Worm (Caenorhabditis elegans) whole organism, L3 larva: ENCODE data around the gene fbxa-184.

Experiments used
- R02D3.7 ChIP-seq: fragments of 150-350 bp; optimal IDR thresholded peaks from 2 replicates; lab custom pipeline; 2014; ENCODE audit warnings: missing biosample characterization, missing genetic modification characterization
- aly-2 ChIP-seq: fragments of 150-350 bp; optimal IDR thresholded peaks from 2 replicates; lab custom pipeline; 2014; ENCODE audit warnings: missing biosample characterization, missing genetic modification characterization
- ceh-16 ChIP-seq: sonication (generic microtip); optimal IDR thresholded peaks from 2 replicates; lab custom pipeline; 2017; ENCODE audit warnings: missing biosample characterization, missing genetic modification characterization
- ceh-28 ChIP-seq: fragments of 150-350 bp; optimal IDR thresholded peaks from 2 replicates; lab custom pipeline; 2014; ENCODE audit warnings: missing biosample characterization, missing genetic modification reagents, missing genetic modification characterization
- ceh-82 ChIP-seq: fragments of 150-350 bp; optimal IDR thresholded peaks from 2 replicates; lab custom pipeline; 2014; ENCODE audit warnings: missing biosample characterization, missing genetic modification characterization
- daf-12 ChIP-seq: fragments of 150-350 bp; optimal IDR thresholded peaks from 2 replicates; lab custom pipeline; 2014; ENCODE audit warnings: missing biosample characterization, missing genetic modification reagents, missing genetic modification characterization
- egl-27 ChIP-seq: sonication (generic microtip); optimal IDR thresholded peaks from 4 replicates; lab custom pipeline; 2017; ENCODE audit warnings: missing biosample characterization, missing genetic modification reagents, missing genetic modification characterization
- egl-5 ChIP-seq: fragments of 150-350 bp; optimal IDR thresholded peaks from 2 replicates; lab custom pipeline; 2017; ENCODE audit warnings: missing biosample characterization, missing genetic modification reagents, missing genetic modification characterization, inconsistent platforms
- elt-2 ChIP-seq: sonication (generic microtip); optimal IDR thresholded peaks from 2 replicates; lab custom pipeline; 2016; ENCODE audit warnings: missing genetic modification reagents, mild to moderate bottlenecking, missing genetic modification characterization, missing compliant biosample characterization
- elt-3 ChIP-seq, 3 experiments: fragments of 150-350 bp in 1 of 3; sonication (generic microtip) in 2 of 3; optimal IDR thresholded peaks; 2 replicates in 2 of 3; 4 replicates in 1 of 3; lab custom pipeline; 2014 to 2017; ENCODE audit warnings: missing biosample characterization in 3 of 3, missing genetic modification characterization in 3 of 3
- eor-1 ChIP-seq, 2 experiments: fragments of 150-350 bp; optimal IDR thresholded peaks; 2 replicates each; lab custom pipeline; 2014 to 2018; ENCODE audit warnings: missing biosample characterization in 2 of 2, missing genetic modification characterization in 2 of 2
- fkh-10 ChIP-seq: sonication (generic microtip); optimal IDR thresholded peaks from 2 replicates; lab custom pipeline; 2017; ENCODE audit warnings: missing biosample characterization, missing genetic modification reagents, missing genetic modification characterization
- fos-1 ChIP-seq: fragments of 150-350 bp; optimal IDR thresholded peaks from 2 replicates; lab custom pipeline; 2014; ENCODE audit warnings: missing biosample characterization, missing genetic modification characterization
- hmg-11 ChIP-seq: sonication (generic microtip); optimal IDR thresholded peaks from 2 replicates; lab custom pipeline; 2016; ENCODE audit warnings: missing genetic modification characterization, missing compliant biosample characterization
- jun-1 ChIP-seq: fragments of 150-350 bp; optimal IDR thresholded peaks from 2 replicates; lab custom pipeline; 2014; ENCODE audit warnings: missing biosample characterization, missing genetic modification reagents, missing genetic modification characterization
- lsy-12 ChIP-seq: sonication (generic microtip); optimal IDR thresholded peaks from 2 replicates; lab custom pipeline; 2016; ENCODE audit warnings: mild to moderate bottlenecking, missing genetic modification characterization, missing compliant biosample characterization
- nfya-1 ChIP-seq: sonication (generic microtip); optimal IDR thresholded peaks from 2 replicates; lab custom pipeline; 2017; ENCODE audit warnings: missing genetic modification characterization, mild to moderate bottlenecking, missing compliant biosample characterization, antibody characterized with exemption, moderate library complexity; ENCODE audit not compliant: insufficient read depth
- nhr-23 ChIP-seq: fragments of 150-350 bp; optimal IDR thresholded peaks from 2 replicates; lab custom pipeline; 2014; ENCODE audit warnings: missing biosample characterization, missing genetic modification reagents, missing genetic modification characterization
- nhr-237 ChIP-seq: fragments of 150-350 bp; optimal IDR thresholded peaks from 2 replicates; lab custom pipeline; 2014; ENCODE audit warnings: missing biosample characterization, missing genetic modification characterization
- nhr-28 ChIP-seq: fragments of 150-350 bp; optimal IDR thresholded peaks from 2 replicates; lab custom pipeline; 2014; ENCODE audit warnings: missing biosample characterization, missing genetic modification characterization
- nhr-43 ChIP-seq: sonication (generic microtip); optimal IDR thresholded peaks from 2 replicates; lab custom pipeline; 2016; ENCODE audit warnings: mild to moderate bottlenecking, missing genetic modification characterization, missing compliant biosample characterization; ENCODE audit not compliant: poor library complexity, severe bottlenecking
- nhr-67 ChIP-seq: fragments of 150-350 bp; optimal IDR thresholded peaks from 2 replicates; lab custom pipeline; 2014; ENCODE audit warnings: missing biosample characterization, missing genetic modification characterization
- nhr-76 ChIP-seq: fragments of 150-350 bp; sonication (generic microtip); optimal IDR thresholded peaks from 5 replicates; lab custom pipeline; 2014; ENCODE audit warnings: missing biosample characterization, missing genetic modification characterization
- nhr-77 ChIP-seq: fragments of 150-350 bp; optimal IDR thresholded peaks from 2 replicates; lab custom pipeline; 2014; ENCODE audit warnings: missing biosample characterization, missing genetic modification characterization
- pha-4 ChIP-seq: fragments of 150-350 bp; optimal IDR thresholded peaks from 2 replicates; lab custom pipeline; 2014; ENCODE audit warnings: missing biosample characterization, missing genetic modification reagents, missing genetic modification characterization
- pqm-1 ChIP-seq: fragments of 150-350 bp; optimal IDR thresholded peaks from 2 replicates; lab custom pipeline; 2017; ENCODE audit warnings: missing biosample characterization, missing genetic modification characterization, inconsistent platforms
- sea-2 ChIP-seq: fragments of 150-350 bp; sonication (generic microtip); optimal IDR thresholded peaks from 4 replicates; lab custom pipeline; 2014; ENCODE audit warnings: missing biosample characterization, missing genetic modification reagents, missing genetic modification characterization
- skn-1 ChIP-seq: fragments of 150-350 bp; optimal IDR thresholded peaks from 2 replicates; lab custom pipeline; 2014; ENCODE audit warnings: missing biosample characterization, missing genetic modification characterization
- snpc-4 ChIP-seq: fragments of 150-350 bp; optimal IDR thresholded peaks from 2 replicates; lab custom pipeline; 2014; ENCODE audit warnings: missing biosample characterization, missing genetic modification characterization
- tbx-2 ChIP-seq: sonication (generic microtip); optimal IDR thresholded peaks from 2 replicates; lab custom pipeline; 2016; ENCODE audit warnings: mild to moderate bottlenecking, missing genetic modification characterization, missing compliant biosample characterization
- unc-62 ChIP-seq: fragments of 150-350 bp; sonication (generic microtip); optimal IDR thresholded peaks from 4 replicates; lab custom pipeline; 2014; ENCODE audit warnings: missing biosample characterization, missing genetic modification reagents, missing genetic modification characterization
- zag-1 ChIP-seq: fragments of 150-350 bp; optimal IDR thresholded peaks from 2 replicates; lab custom pipeline; 2014; ENCODE audit warnings: missing biosample characterization, missing genetic modification characterization
- ztf-11 ChIP-seq: fragments of 150-350 bp; optimal IDR thresholded peaks from 2 replicates; lab custom pipeline; 2014; ENCODE audit warnings: missing biosample characterization, missing genetic modification characterization

The fbxa-184 gene

DNA sequence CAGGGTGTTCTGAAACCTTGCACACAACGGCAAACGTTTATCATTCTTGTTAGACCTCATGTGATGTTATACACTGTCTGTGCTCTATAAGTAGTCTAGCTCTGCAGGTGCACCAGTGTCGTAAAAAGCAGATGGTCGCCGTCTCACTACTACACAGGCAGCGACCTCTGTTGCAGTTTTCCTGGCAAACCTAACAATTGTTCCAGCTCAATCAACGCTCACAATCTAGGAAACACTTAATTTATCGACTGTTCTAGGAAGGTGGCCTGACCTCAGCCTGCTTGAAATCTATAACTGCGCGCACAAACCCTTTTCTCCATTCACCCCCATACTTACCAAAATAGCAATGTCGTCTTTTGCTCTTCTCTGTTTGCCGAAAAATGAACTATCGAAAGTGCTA, 14.3 kb downstream of the fbxa-184 start, which contains the start of gene fbxb-11:
Gene fbxb-11, plus strand, starts transcription at position 301 of the 400 bp plus-strand sequence.
- no peak for TF ChIP-seq skn-1
- no peak for TF ChIP-seq nhr-237 (tag; lab: Kevin White, UChicago)
- TF ChIP-seq egl-27 (tag; lab: Kevin White, UChicago), result no peak
- TF ChIP-seq pha-4 (tag; lab: Kevin White, UChicago), result no peak
- no peak for TF ChIP-seq egl-5 (tag; lab: Kevin White, UChicago)
- TF ChIP-seq zag-1 (tag; lab: Kevin White, UChicago), result no peak
- no peak for TF ChIP-seq daf-12
- TF ChIP-seq lsy-12 (tag; lab: Kevin White, UChicago), result no peak
- TF ChIP-seq fkh-10 (GFP tag; lab: Kevin White, UChicago), result no peak
- no peak for TF ChIP-seq ceh-16
- TF ChIP-seq elt-3 (tag; optimal IDR thresholded peaks at IDR 0.05; lab: Kevin White, UChicago), result no peak
- TF ChIP-seq aly-2 (tag; lab: Kevin White, UChicago), result no peak
- TF ChIP-seq nfya-1 (tag; lab: Kevin White, UChicago), result no peak
- TF ChIP-seq fos-1 (tag; lab: Kevin White, UChicago), result no peak
- no peak for TF ChIP-seq nhr-67 (tag; lab: Kevin White, UChicago)
- TF ChIP-seq, all 47 proteins: peak for 0

DNA sequence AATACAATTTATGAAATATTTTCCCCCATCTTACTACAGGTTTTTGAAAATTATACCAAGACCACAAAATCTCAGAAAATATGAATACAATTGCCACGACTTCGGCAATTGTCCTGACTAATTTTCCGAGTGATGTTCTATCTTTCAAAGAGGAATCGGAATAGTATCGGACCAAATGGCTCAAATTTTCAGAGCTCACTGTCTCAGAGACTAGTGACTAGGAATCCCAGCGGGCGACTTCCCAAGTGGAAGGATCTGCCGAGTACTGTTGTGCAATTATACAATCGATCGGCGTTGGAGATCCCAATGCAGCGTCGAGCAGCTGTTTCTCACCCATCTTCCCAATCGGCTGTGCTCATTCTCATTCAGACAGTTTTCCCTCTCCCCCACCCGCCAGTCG, 15.7 kb downstream of the fbxa-184 start, which contains the start of gene F45C12.17:
Gene F45C12.17, plus strand, starts transcription at position 377 of the 400 bp plus-strand sequence.
- TF ChIP-seq ceh-82 (tag; lab: Kevin White, UChicago), result no peak
- no peak for TF ChIP-seq R02D3.7
- no peak for TF ChIP-seq aly-2 (tag; lab: Kevin White, UChicago)
- TF ChIP-seq nhr-237 (tag; lab: Kevin White, UChicago), result no peak
- TF ChIP-seq lsy-12 (tag; lab: Kevin White, UChicago), result no peak
- no peak for TF ChIP-seq fos-1 (tag; lab: Kevin White, UChicago)
- TF ChIP-seq elt-3 (tag; optimal IDR thresholded peaks at IDR 0.05; lab: Kevin White, UChicago), result no peak
- TF ChIP-seq fkh-10 (GFP tag; lab: Kevin White, UChicago), result no peak
- no peak for TF ChIP-seq elt-2 (tag; lab: Kevin White, UChicago)
- TF ChIP-seq nhr-28 (tag; lab: Kevin White, UChicago), result no peak
- TF ChIP-seq nfya-1 (tag; lab: Kevin White, UChicago), result no peak
- TF ChIP-seq nhr-76 (tag; lab: Kevin White, UChicago), result no peak
- no peak for TF ChIP-seq tbx-2
- no peak for TF ChIP-seq pha-4 (tag; lab: Kevin White, UChicago)
- no peak for TF ChIP-seq nhr-77
- no peak for TF ChIP-seq eor-1 (tag; optimal IDR thresholded peaks at IDR 0.05; lab: Kevin White, UChicago)

DNA sequence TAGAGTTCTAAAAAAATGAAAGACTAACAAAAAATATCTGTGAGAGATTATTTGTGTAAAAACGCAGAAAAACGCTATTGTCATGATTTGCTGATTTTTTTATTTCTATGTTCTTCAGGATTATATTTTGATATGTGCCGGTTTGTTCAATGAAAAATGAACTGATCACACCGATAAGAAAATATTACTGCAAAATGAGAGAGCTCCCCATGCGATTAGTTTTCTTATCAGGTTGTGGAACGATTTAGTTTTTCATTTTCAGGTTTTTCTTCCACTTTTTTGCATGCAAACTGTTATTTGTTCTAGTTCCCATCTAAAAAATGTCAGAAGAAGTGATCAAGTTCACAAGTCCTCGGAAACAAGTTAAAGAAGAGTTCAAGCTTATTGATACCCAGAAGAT, 18.2 kb downstream of the fbxa-184 start, which contains the start of gene btb-9:
Gene btb-9, plus strand, starts transcription at position 254 of the 400 bp plus-strand sequence.
- TF ChIP-seq jun-1 (tag; lab: Kevin White, UChicago), result no peak
- TF ChIP-seq egl-27 (tag; lab: Kevin White, UChicago), result no peak
- no peak for TF ChIP-seq ceh-28
- peak; percentile 89 for TF ChIP-seq pqm-1 (tag; lab: Kevin White, UChicago)
- no peak for TF ChIP-seq snpc-4 (tag; lab: Kevin White, UChicago)
- TF ChIP-seq nhr-67 (tag; lab: Kevin White, UChicago), result no peak
- TF ChIP-seq pha-4 (tag; lab: Kevin White, UChicago), result no peak
- peak; percentile 92 for TF ChIP-seq elt-2 (tag; lab: Kevin White, UChicago)
- TF ChIP-seq ztf-11 (tag; lab: Kevin White, UChicago), result no peak
- no peak for TF ChIP-seq zag-1 (tag; lab: Kevin White, UChicago)
- no peak for TF ChIP-seq sea-2 (GFP tag; lab: Kevin White, UChicago)
- no peak for TF ChIP-seq ceh-16

ce11 chrII:1730103-1730502, 20.0 kb downstream of the fbxa-184 start, which contains the start of gene ceh-81:
Gene ceh-81 (plus strand): TSS chrII:1730403.
- no peak for TF ChIP-seq nfya-1 (tag; lab: Kevin White, UChicago)
- TF ChIP-seq pqm-1 (tag; lab: Kevin White, UChicago), result no peak
- TF ChIP-seq nhr-23 (tag; lab: Kevin White, UChicago), result no peak
- no peak for TF ChIP-seq hmg-11
- no peak for TF ChIP-seq unc-62 (GFP tag; lab: Kevin White, UChicago)
- no peak for TF ChIP-seq nhr-43 (tag; lab: Kevin White, UChicago)
- no peak for TF ChIP-seq jun-1 (tag; lab: Kevin White, UChicago)
